Fruit fly (Drosophila melanogaster): ENCODE measurements around the gene CG42658.

The CG42658 gene

dm6 chr2L:2252241-2252640 is 35.5 kb downstream of the CG42658 start, which contains the start of gene CG17239:
CG17239 (minus strand) TSS chr2L:2252341.
- TF ChIP-seq usp (GFP tag; optimal IDR thresholded peaks at IDR 0.05) (no peak), HLH106 (tag; optimal IDR thresholded peaks at IDR 0.05) (no peak), pan (optimal IDR thresholded peaks at IDR 0.05) (no peak), dmrt93B (GFP tag; optimal IDR thresholded peaks at IDR 0.05) (no peak), fru (GFP tag; optimal IDR thresholded peaks at IDR 0.05) (no peak), dsf (GFP tag; optimal IDR thresholded peaks at IDR 0.05; ENCODE audit: borderline replicate concordance) (no peak), tai (GFP tag; optimal IDR thresholded peaks at IDR 0.05) (no peak), Dif (GFP tag; optimal IDR thresholded peaks at IDR 0.05; ENCODE audit: partially characterized antibody) (no peak), CG9705 (GFP tag; optimal IDR thresholded peaks at IDR 0.05) (no peak), Mio (GFP tag; optimal IDR thresholded peaks at IDR 0.05) (no peak), ey (GFP tag; optimal IDR thresholded peaks at IDR 0.05) (no peak), br (GFP tag; optimal IDR thresholded peaks at IDR 0.05) (no peak)

- no peak for TF ChIP-seq Jra (GFP tag; optimal IDR thresholded peaks at IDR 0.05)
- TF ChIP-seq brk (GFP tag; optimal IDR thresholded peaks at IDR 0.05), result no peak
- no peak for TF ChIP-seq sv (GFP tag; optimal IDR thresholded peaks at IDR 0.05)
- TF ChIP-seq usp (GFP tag; optimal IDR thresholded peaks at IDR 0.05), result no peak
- no peak for TF ChIP-seq Myc (optimal IDR thresholded peaks at IDR 0.05)
- no peak for TF ChIP-seq dl (GFP tag; optimal IDR thresholded peaks at IDR 0.05; ENCODE audit: insufficient read depth in 1 of 2, partially characterized antibody in 2 of 2)
- no peak for TF ChIP-seq jim (GFP tag; optimal IDR thresholded peaks at IDR 0.05)
Observed at dm6 chr2L:2251175-2251574, 36.5 kb downstream of the CG42658 start, which contains the start of gene Ser12. Ser12 (minus strand) TSS chr2L:2251275.

dm6 chr2L:2249578-2249977 is 38.1 kb downstream of the CG42658 start:
- TF ChIP-seq Rel (GFP tag; optimal IDR thresholded peaks at IDR 0.05), result no peak
- TF ChIP-seq Rel (tag; optimal IDR thresholded peaks at IDR 0.05), result no peak
- TF ChIP-seq Hnf4 (GFP tag; optimal IDR thresholded peaks at IDR 0.05), result no peak
- TF ChIP-seq dsf (GFP tag; optimal IDR thresholded peaks at IDR 0.05; ENCODE audit: borderline replicate concordance), result no peak
- no peak for TF ChIP-seq Hr83 (GFP tag; optimal IDR thresholded peaks at IDR 0.05; ENCODE audit: poor library complexity, severe bottlenecking)
- TF ChIP-seq sage (GFP tag; optimal IDR thresholded peaks at IDR 0.05), result no peak
- TF ChIP-seq usp (GFP tag; optimal IDR thresholded peaks at IDR 0.05), result no peak
- no peak for TF ChIP-seq N (GFP tag; optimal IDR thresholded peaks at IDR 0.05)
- no peak for TF ChIP-seq fru (GFP tag; optimal IDR thresholded peaks at IDR 0.05)
- no peak for TF ChIP-seq pan (optimal IDR thresholded peaks at IDR 0.05)
- no peak for TF ChIP-seq OdsH (GFP tag; optimal IDR thresholded peaks at IDR 0.05)
- TF ChIP-seq HLH106 (tag; optimal IDR thresholded peaks at IDR 0.05), result no peak
- TF ChIP-seq tai (GFP tag; optimal IDR thresholded peaks at IDR 0.05), result no peak
- TF ChIP-seq woc (GFP tag; optimal IDR thresholded peaks at IDR 0.05), result no peak
- TF ChIP-seq CG32264 (GFP tag; optimal IDR thresholded peaks at IDR 0.05), result no peak
- TF ChIP-seq CG9705 (GFP tag; optimal IDR thresholded peaks at IDR 0.05), result no peak

- TF ChIP-seq dmrt93B (GFP tag; optimal IDR thresholded peaks at IDR 0.05), result no peak
- no peak for TF ChIP-seq Dfd (GFP tag; optimal IDR thresholded peaks at IDR 0.05)
- no peak for TF ChIP-seq Rel (GFP tag; optimal IDR thresholded peaks at IDR 0.05)
- TF ChIP-seq Rel (tag; optimal IDR thresholded peaks at IDR 0.05), result peak; percentile 91
Observed at dm6 chr2L:2242783-2243182, 44.9 kb downstream of the CG42658 start.

- TF ChIP-seq Hr78 (GFP tag; optimal IDR thresholded peaks at IDR 0.05) (no peak), Dfd (GFP tag; optimal IDR thresholded peaks at IDR 0.05) (no peak), foxo (GFP tag; optimal IDR thresholded peaks at IDR 0.05) (no peak), Hnf4 (GFP tag; optimal IDR thresholded peaks at IDR 0.05) (no peak), OdsH (GFP tag; optimal IDR thresholded peaks at IDR 0.05) (no peak), usp (GFP tag; optimal IDR thresholded peaks at IDR 0.05) (no peak), CrebA (GFP tag; optimal IDR thresholded peaks at IDR 0.05; ENCODE audit: borderline replicate concordance) (no peak), Abd-B (GFP tag; optimal IDR thresholded peaks at IDR 0.05) (no peak), dl (GFP tag; optimal IDR thresholded peaks at IDR 0.05; ENCODE audit: insufficient read depth in 1 of 2, partially characterized antibody in 2 of 2) (peak; percentile 82 to 92), Myc (optimal IDR thresholded peaks at IDR 0.05) (no peak), sage (GFP tag; optimal IDR thresholded peaks at IDR 0.05) (no peak), Jra (GFP tag; optimal IDR thresholded peaks at IDR 0.05) (no peak), rgr (GFP tag; optimal IDR thresholded peaks at IDR 0.05) (no peak), Rel (GFP tag; optimal IDR thresholded peaks at IDR 0.05) (no peak), Rel (tag; optimal IDR thresholded peaks at IDR 0.05) (no peak), dsf (GFP tag; optimal IDR thresholded peaks at IDR 0.05; ENCODE audit: borderline replicate concordance) (no peak), psq (GFP tag; optimal IDR thresholded peaks at IDR 0.05) (no peak), dmrt93B (GFP tag; optimal IDR thresholded peaks at IDR 0.05) (no peak), CG9705 (GFP tag; optimal IDR thresholded peaks at IDR 0.05) (no peak), tai (GFP tag; optimal IDR thresholded peaks at IDR 0.05) (no peak), fru (GFP tag; optimal IDR thresholded peaks at IDR 0.05) (no peak), lola (GFP tag; optimal IDR thresholded peaks at IDR 0.05) (no peak), jim (GFP tag; optimal IDR thresholded peaks at IDR 0.05) (no peak), CG32264 (GFP tag; optimal IDR thresholded peaks at IDR 0.05) (no peak), pan (optimal IDR thresholded peaks at IDR 0.05) (no peak), Dif (GFP tag; optimal IDR thresholded peaks at IDR 0.05; ENCODE audit: partially characterized antibody) (peak; percentile 97), h (GFP tag; optimal IDR thresholded peaks at IDR 0.05) (peak; percentile 11), Hr83 (GFP tag; optimal IDR thresholded peaks at IDR 0.05; ENCODE audit: poor library complexity, severe bottlenecking) (peak; percentile 45), GATAd (GFP tag; optimal IDR thresholded peaks at IDR 0.05) (no peak), Mio (GFP tag; optimal IDR thresholded peaks at IDR 0.05) (no peak), Vsx2 (GFP tag; optimal IDR thresholded peaks at IDR 0.05; ENCODE audit: partially characterized antibody) (peak; percentile 77), sv (GFP tag; optimal IDR thresholded peaks at IDR 0.05) (no peak), N (GFP tag; optimal IDR thresholded peaks at IDR 0.05) (no peak)
Observed at dm6 chr2L:2242139-2242538, 45.6 kb downstream of the CG42658 start, which contains the start of gene CG4267. CG4267 (plus strand) TSS chr2L:2242378.
